Fruit fly (Drosophila melanogaster) whole organism, embryonic: ENCODE measurements around the gene CG34242.
A peak's percentile ranks its signal among the peaks of the same experiment; 100 is the strongest.

ENCODE experiments used
- BEAF-32 ChIP-seq: fragments of 200-800 bp; sonication (Bioruptor generic); optimal IDR thresholded peaks from 3 replicates; lab custom pipeline; 2017; ENCODE audit warnings: missing biosample characterization, missing genetic modification characterization, mild to moderate bottlenecking, moderate library complexity, missing genetic modification reagents
- CG10366 ChIP-seq: fragments of 200-800 bp; sonication (Bioruptor generic); IDR thresholded peaks from 2 replicates; pipeline ENCODE4 v1.3.6; 2022; ENCODE audit warnings: missing biosample characterization, missing genetic modification characterization
- CG11723 ChIP-seq: fragments of 200-800 bp; sonication (Bioruptor generic); optimal IDR thresholded peaks from 2 replicates; lab custom pipeline; 2017; ENCODE audit warnings: missing biosample characterization, mild to moderate bottlenecking, missing genetic modification characterization
- CG12104 ChIP-seq: fragments of 200-800 bp; sonication (Bioruptor generic); optimal IDR thresholded peaks from 3 replicates; lab custom pipeline; 2016; ENCODE audit warnings: missing biosample characterization, missing genetic modification characterization
- CG12219 ChIP-seq: fragments of 200-800 bp; sonication (Bioruptor generic); optimal IDR thresholded peaks from 3 replicates; lab custom pipeline; 2018; ENCODE audit warnings: missing biosample characterization, mild to moderate bottlenecking, missing genetic modification characterization
- CG14667 ChIP-seq: fragments of 200-800 bp; sonication (Bioruptor generic); IDR thresholded peaks from 2 replicates; pipeline ENCODE4 v1.3.6; 2022; ENCODE audit warnings: missing biosample characterization, missing genetic modification characterization
- CG14860 ChIP-seq: fragments of 200-800 bp; sonication (Bioruptor generic); IDR thresholded peaks from 3 replicates; pipeline ENCODE4 v1.3.6; 2022; ENCODE audit warnings: missing biosample characterization, missing genetic modification characterization; ENCODE audit not compliant: partially characterized antibody
- CG15073 ChIP-seq: fragments of 200-800 bp; sonication (Bioruptor generic); optimal IDR thresholded peaks from 2 replicates; lab custom pipeline; 2016; ENCODE audit warnings: missing biosample characterization, missing genetic modification characterization
- CG1603 ChIP-seq: fragments of 200-800 bp; sonication (Bioruptor generic); optimal IDR thresholded peaks from 2 replicates; lab custom pipeline; 2019; ENCODE audit warnings: missing biosample characterization, mild to moderate bottlenecking, missing genetic modification characterization, moderate library complexity
- CG18619 ChIP-seq: fragments of 200-800 bp; sonication (Bioruptor generic); optimal IDR thresholded peaks from 3 replicates; lab custom pipeline; 2017; ENCODE audit warnings: missing biosample characterization, mild to moderate bottlenecking, missing genetic modification characterization
- CG2116 ChIP-seq: fragments of 200-800 bp; sonication (Bioruptor generic); optimal IDR thresholded peaks from 3 replicates; lab custom pipeline; 2018; ENCODE audit warnings: missing biosample characterization, mild to moderate bottlenecking, missing genetic modification characterization
- CG2199 ChIP-seq: fragments of 200-800 bp; sonication (Bioruptor generic); IDR thresholded peaks from 3 replicates; pipeline ENCODE4 v1.3.6; 2022; ENCODE audit warnings: missing biosample characterization, missing genetic modification characterization
- CG30020 ChIP-seq: fragments of 200-800 bp; optimal IDR thresholded peaks from 2 replicates; lab custom pipeline; 2019; ENCODE audit warnings: missing biosample characterization, mild to moderate bottlenecking, missing genetic modification characterization, moderate library complexity
- CG3065 ChIP-seq: fragments of 200-800 bp; sonication (Bioruptor generic); optimal IDR thresholded peaks from 2 replicates; lab custom pipeline; 2016; ENCODE audit warnings: missing biosample characterization, missing genetic modification characterization
- CG31224 ChIP-seq: fragments of 200-800 bp; sonication (Bioruptor generic); IDR thresholded peaks from 2 replicates; pipeline ENCODE4 v1.3.6; 2022; ENCODE audit warnings: missing biosample characterization, missing genetic modification characterization
- CG3847 ChIP-seq: fragments of 200-800 bp; sonication (Bioruptor generic); IDR thresholded peaks from 2 replicates; pipeline ENCODE4 v1.3.6; 2022; ENCODE audit warnings: missing biosample characterization, missing genetic modification characterization
- CG4282 ChIP-seq: fragments of 200-800 bp; sonication (Bioruptor generic); optimal IDR thresholded peaks from 2 replicates; lab custom pipeline; 2016; ENCODE audit warnings: missing biosample characterization, missing genetic modification characterization
- CG6791 ChIP-seq: fragments of 200-800 bp; sonication (Bioruptor generic); IDR thresholded peaks from 3 replicates; pipeline ENCODE4 v1.3.6; 2022; ENCODE audit warnings: missing biosample characterization, missing genetic modification characterization; ENCODE audit not compliant: partially characterized antibody
- CG8281 ChIP-seq: fragments of 200-800 bp; sonication (Bioruptor generic); optimal IDR thresholded peaks from 2 replicates; lab custom pipeline; 2018; ENCODE audit warnings: missing biosample characterization, mild to moderate bottlenecking, missing genetic modification characterization, moderate library complexity
- CG8388 ChIP-seq: fragments of 200-800 bp; sonication (Bioruptor generic); optimal IDR thresholded peaks from 2 replicates; lab custom pipeline; 2019; ENCODE audit warnings: missing biosample characterization, mild to moderate bottlenecking, missing genetic modification characterization, moderate library complexity
- CG9876 ChIP-seq: fragments of 200-800 bp; sonication (Bioruptor generic); optimal IDR thresholded peaks from 2 replicates; lab custom pipeline; 2016; ENCODE audit warnings: missing biosample characterization, missing genetic modification characterization
- HLH4C ChIP-seq: fragments of 200-800 bp; sonication (Bioruptor generic); IDR thresholded peaks from 3 replicates; pipeline ENCODE4 v1.3.6; 2022; ENCODE audit warnings: missing biosample characterization, missing genetic modification characterization; ENCODE audit not compliant: partially characterized antibody
- Hmx ChIP-seq: fragments of 200-800 bp; sonication (Bioruptor generic); optimal IDR thresholded peaks from 2 replicates; lab custom pipeline; 2016; ENCODE audit warnings: missing biosample characterization, missing genetic modification characterization
- Hsf ChIP-seq: fragments of 200-800 bp; sonication (Bioruptor generic); optimal IDR thresholded peaks from 3 replicates; lab custom pipeline; 2016; ENCODE audit warnings: missing biosample characterization, missing genetic modification characterization
- Kr ChIP-seq: fragments of 200-800 bp; sonication (Bioruptor generic); optimal IDR thresholded peaks from 2 replicates; lab custom pipeline; 2017; ENCODE audit warnings: missing biosample characterization, mild to moderate bottlenecking, missing genetic modification characterization
- Max ChIP-seq: fragments of 200-800 bp; sonication (Bioruptor generic); optimal IDR thresholded peaks from 2 replicates; lab custom pipeline; 2016; ENCODE audit warnings: missing biosample characterization, mild to moderate bottlenecking, missing genetic modification characterization
- Mrtf ChIP-seq: fragments of 200-800 bp; sonication (Bioruptor generic); IDR thresholded peaks from 3 replicates; pipeline ENCODE4 v1.3.6; 2022; ENCODE audit warnings: missing biosample characterization, missing genetic modification characterization
- Nf-YA ChIP-seq: fragments of 200-800 bp; sonication (Bioruptor generic); IDR thresholded peaks from 2 replicates; pipeline ENCODE4 v1.3.6; 2022; ENCODE audit warnings: missing biosample characterization, missing genetic modification characterization
- Spps ChIP-seq: fragments of 200-800 bp; sonication (Bioruptor generic); optimal IDR thresholded peaks from 2 replicates; lab custom pipeline; 2018; ENCODE audit warnings: missing biosample characterization, mild to moderate bottlenecking, missing genetic modification characterization
- aop ChIP-seq: fragments of 200-800 bp; sonication (Bioruptor generic); IDR thresholded peaks from 2 replicates; pipeline ENCODE4 v1.3.6; 2022; ENCODE audit warnings: missing biosample characterization, missing genetic modification characterization
- ato ChIP-seq: fragments of 200-800 bp; sonication (Bioruptor generic); IDR thresholded peaks from 2 replicates; pipeline ENCODE4 v1.3.6; 2022; ENCODE audit warnings: missing biosample characterization, missing genetic modification characterization; ENCODE audit not compliant: partially characterized antibody
- az2 ChIP-seq: fragments of 200-800 bp; sonication (Bioruptor generic); optimal IDR thresholded peaks from 3 replicates; lab custom pipeline; 2016; ENCODE audit warnings: missing biosample characterization, missing genetic modification characterization
- bbx ChIP-seq: fragments of 200-800 bp; sonication (Bioruptor generic); IDR thresholded peaks from 2 replicates; pipeline ENCODE4 v1.3.6; 2022; ENCODE audit warnings: missing biosample characterization, missing genetic modification characterization; ENCODE audit not compliant: partially characterized antibody
- corto ChIP-seq: fragments of 200-800 bp; sonication (Bioruptor generic); optimal IDR thresholded peaks from 2 replicates; lab custom pipeline; 2016; ENCODE audit warnings: missing biosample characterization, mild to moderate bottlenecking, missing genetic modification characterization, moderate library complexity
- crc ChIP-seq: fragments of 200-800 bp; sonication (Bioruptor generic); optimal IDR thresholded peaks from 2 replicates; lab custom pipeline; 2016; ENCODE audit warnings: missing biosample characterization, missing genetic modification characterization
- dmrt99B ChIP-seq: fragments of 200-800 bp; sonication (Bioruptor generic); optimal IDR thresholded peaks from 2 replicates; lab custom pipeline; 2018; ENCODE audit warnings: missing biosample characterization, mild to moderate bottlenecking, missing genetic modification characterization, moderate library complexity
- en ChIP-seq: fragments of 200-800 bp; sonication (Bioruptor generic); optimal IDR thresholded peaks from 2 replicates; lab custom pipeline; 2016; ENCODE audit warnings: missing biosample characterization, missing genetic modification characterization
- fu2 ChIP-seq: fragments of 200-800 bp; sonication (Bioruptor generic); optimal IDR thresholded peaks from 2 replicates; lab custom pipeline; 2016; ENCODE audit warnings: missing biosample characterization, missing genetic modification characterization
- gce ChIP-seq: fragments of 200-800 bp; sonication (Bioruptor generic); IDR thresholded peaks from 3 replicates; pipeline ENCODE4 v1.3.6; 2022; ENCODE audit warnings: missing biosample characterization, missing genetic modification characterization
- grau ChIP-seq: fragments of 200-800 bp; optimal IDR thresholded peaks from 3 replicates; lab custom pipeline; 2019; ENCODE audit warnings: missing biosample characterization, mild to moderate bottlenecking, missing genetic modification characterization, moderate library complexity
- gsb-n ChIP-seq: fragments of 200-800 bp; sonication (Bioruptor generic); optimal IDR thresholded peaks from 3 replicates; lab custom pipeline; 2018; ENCODE audit warnings: missing biosample characterization, mild to moderate bottlenecking, missing genetic modification characterization
- kay ChIP-seq: fragments of 200-800 bp; sonication (Bioruptor generic); optimal IDR thresholded peaks from 2 replicates; lab custom pipeline; 2016; ENCODE audit warnings: missing biosample characterization, missing genetic modification characterization
- nerfin-1 ChIP-seq: fragments of 200-800 bp; sonication (Bioruptor generic); optimal IDR thresholded peaks from 3 replicates; lab custom pipeline; 2019; ENCODE audit warnings: missing biosample characterization, mild to moderate bottlenecking, missing genetic modification characterization, moderate library complexity
- psq ChIP-seq: fragments of 200-800 bp; sonication (Bioruptor generic); optimal IDR thresholded peaks from 2 replicates; lab custom pipeline; 2017; ENCODE audit warnings: missing biosample characterization, missing genetic modification characterization
- pzg ChIP-seq: fragments of 200-800 bp; sonication (Bioruptor generic); optimal IDR thresholded peaks from 3 replicates; lab custom pipeline; 2018; ENCODE audit warnings: missing biosample characterization, mild to moderate bottlenecking, missing genetic modification characterization, moderate library complexity
- repo ChIP-seq: fragments of 200-800 bp; sonication (Bioruptor generic); optimal IDR thresholded peaks from 2 replicates; lab custom pipeline; 2016; ENCODE audit warnings: missing biosample characterization, missing genetic modification characterization
- row ChIP-seq: fragments of 200-800 bp; sonication (Bioruptor generic); IDR thresholded peaks from 3 replicates; pipeline ENCODE4 v1.3.6; 2022; ENCODE audit warnings: missing biosample characterization, missing genetic modification characterization
- sc ChIP-seq, 3 experiments: fragments of >200 bp in 2 of 3; fragments of 200-800 bp in 1 of 3; sonication (Bioruptor generic) in 1 of 3; optimal IDR thresholded peaks; 2 replicates in 2 of 3; 3 replicates in 1 of 3; lab custom pipeline; 2017; ENCODE audit warnings: mild to moderate bottlenecking in 1 of 3, missing biosample characterization in 1 of 3, missing genetic modification characterization in 1 of 3, missing genetic modification reagents in 1 of 3
- tap ChIP-seq: fragments of 200-800 bp; optimal IDR thresholded peaks from 3 replicates; lab custom pipeline; 2019; ENCODE audit warnings: missing biosample characterization, mild to moderate bottlenecking, missing genetic modification characterization, moderate library complexity
- usp ChIP-seq: fragments of >200 bp; optimal IDR thresholded peaks from 2 replicates; lab custom pipeline; 2017; ENCODE audit warnings: missing biosample characterization, missing genetic modification characterization
- zf30C ChIP-seq: fragments of 200-800 bp; sonication (Bioruptor generic); optimal IDR thresholded peaks from 3 replicates; lab custom pipeline; 2018; ENCODE audit warnings: missing biosample characterization, mild to moderate bottlenecking, missing genetic modification characterization

CG34242 gene

dm6 chr3L:12572366-12572765 is 38.6 kb downstream of the CG34242 start, which contains the start of gene sowah (continued):
- TF ChIP-seq CG10366 (GFP tag; lab: Robert Waterston, UW) (peak; percentile 36; the same call in 1 of the 2 replicates), gce (GFP tag; lab: Robert Waterston, UW) (no peak), CG14667 (GFP tag; lab: Robert Waterston, UW) (no peak), zf30C (GFP tag; lab: Kevin White, UChicago) (peak; percentile 35), CG6791 (GFP tag; lab: Robert Waterston, UW) (peak; percentile 80), sc (optimal IDR thresholded peaks at IDR 0.05; lab: Kevin White, UChicago) (no peak), sc (GFP tag; optimal IDR thresholded peaks at IDR 0.05; lab: Kevin White, UChicago) (no peak), pzg (peak; percentile 84), CG9876 (peak; percentile 68), Max (GFP tag; lab: Kevin White, UChicago) (peak; percentile 60), kay (GFP tag; lab: Kevin White, UChicago) (peak; percentile 100), CG3847 (GFP tag; lab: Robert Waterston, UW) (peak; percentile 35; the same call in 1 of the 2 replicates), CG15073 (GFP tag; lab: Kevin White, UChicago) (no peak), fu2 (GFP tag; lab: Kevin White, UChicago) (peak; percentile 24), aop (GFP tag; lab: Robert Waterston, UW) (no peak), repo (peak; percentile 8), CG4282 (no peak), CG12104 (GFP tag; lab: Kevin White, UChicago) (no peak), CG31224 (GFP tag; lab: Robert Waterston, UW) (no peak), usp (GFP tag; lab: Kevin White, UChicago) (no peak), HLH4C (GFP tag; lab: Robert Waterston, UW) (0 out of 3 replicates have a peak, but pooled peaks have one; percentile 28), CG18619 (peak; percentile 23), CG3065 (GFP tag; lab: Kevin White, UChicago) (peak; percentile 42), tap (tag; lab: Kevin White, UChicago) (peak; percentile 31), gsb-n (no peak), row (GFP tag; lab: Robert Waterston, UW) (peak; percentile 82), bbx (GFP tag; lab: Robert Waterston, UW) (no peak), psq (no peak), ato (GFP tag; lab: Robert Waterston, UW) (peak; percentile 48; the same call in 1 of the 2 replicates), CG1603 (tag; lab: Kevin White, UChicago) (peak; percentile 76), CG8281 (tag; lab: Kevin White, UChicago) (no peak), CG12219 (GFP tag; lab: Kevin White, UChicago) (no peak), CG30020 (tag; lab: Kevin White, UChicago) (peak; percentile 56), az2 (peak; percentile 5), grau (tag; lab: Kevin White, UChicago) (peak; percentile 47), CG11723 (GFP tag; lab: Kevin White, UChicago) (no peak), dmrt99B (tag; lab: Kevin White, UChicago) (peak; percentile 17), en (no peak), Kr (GFP tag; lab: Kevin White, UChicago) (no peak), CG8388 (no peak), Hmx (no peak), Hsf (GFP tag; lab: Kevin White, UChicago) (peak; percentile 53), CG2116 (peak; percentile 26), BEAF-32 (GFP tag; lab: Kevin White, UChicago) (peak; percentile 36), CG14860 (no peak), corto (GFP tag; lab: Kevin White, UChicago) (no peak), Spps (tag; lab: Kevin White, UChicago) (no peak), Mrtf (GFP tag; lab: Robert Waterston, UW) (no peak), CG2199 (GFP tag; lab: Robert Waterston, UW) (peak; percentile 98), crc (no peak), nerfin-1 (tag; lab: Kevin White, UChicago) (peak; percentile 43), Nf-YA (GFP tag; lab: Robert Waterston, UW) (no peak)
